Fruit fly (Drosophila melanogaster): ENCODE data around the gene CG31205.

DNA sequence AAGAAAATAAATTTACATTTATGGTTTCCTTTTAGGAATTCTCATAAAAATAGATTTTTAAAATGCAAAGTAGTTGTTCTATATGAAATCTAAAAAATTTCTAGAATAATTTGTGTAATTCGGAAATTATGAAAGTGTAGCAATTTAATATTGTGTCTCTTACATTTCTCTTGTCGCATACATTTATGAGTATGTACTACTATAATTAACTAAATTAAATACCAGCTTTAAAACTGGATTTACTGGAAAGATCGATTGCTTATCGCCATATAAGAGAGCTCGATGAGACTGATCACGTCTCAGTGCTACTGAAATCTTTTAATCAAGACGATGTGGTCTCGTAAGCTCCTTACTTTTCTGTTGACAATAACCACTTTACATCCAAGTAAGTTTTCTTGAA is at the start of gene CG31205:
- TF ChIP-seq psq (optimal IDR thresholded peaks at IDR 0.05) (no peak), insv (optimal IDR thresholded peaks at IDR 0.05) (no peak), h (optimal IDR thresholded peaks at IDR 0.05) (no peak), ttk (optimal IDR thresholded peaks at IDR 0.05) (no peak), Sin3A (optimal IDR thresholded peaks at IDR 0.05) (no peak), Myc (optimal IDR thresholded peaks at IDR 0.05) (no peak)
